Worm (Caenorhabditis elegans): Measurements from ENCODE around the gene F09G8.5.

Gene F09G8.5

ce11 chrIII:8228916-8229315, 25.9 kb upstream of the F09G8.5 start:
- TF ChIP-seq nhr-25 (tag; optimal IDR thresholded peaks at IDR 0.05) (peak; percentile 44), ztf-4 (tag; optimal IDR thresholded peaks at IDR 0.05) (no peak)

DNA sequence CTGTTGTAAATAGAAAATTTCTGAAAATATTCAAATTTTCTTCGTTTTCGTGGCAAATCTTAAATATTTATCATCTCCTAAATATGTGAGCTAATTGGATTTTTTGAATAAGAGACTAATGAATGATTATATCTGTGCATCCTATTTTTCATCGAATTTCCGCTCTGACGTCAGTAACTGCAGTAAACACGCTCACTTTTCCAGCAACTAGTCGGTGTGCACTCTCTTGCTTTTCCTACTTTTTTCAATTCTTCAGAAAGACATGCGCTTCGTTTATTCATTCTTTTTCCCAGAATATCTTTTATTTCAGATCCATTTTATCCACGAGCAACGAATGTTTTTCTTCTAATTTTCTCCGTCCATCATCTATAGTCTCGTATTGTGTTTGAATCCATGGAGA, 25.3 kb upstream of the F09G8.5 start:
- TF ChIP-seq nhr-129 (tag; optimal IDR thresholded peaks at IDR 0.05) (peak; percentile 2), F13H6.1 (tag; optimal IDR thresholded peaks at IDR 0.05) (no peak), lsy-2 (tag; optimal IDR thresholded peaks at IDR 0.05) (peak in 1 of 2 experiments; percentile 57), sem-4 (tag; optimal IDR thresholded peaks at IDR 0.05) (no peak), unc-39 (tag; optimal IDR thresholded peaks at IDR 0.05) (no peak), nhr-12 (tag; optimal IDR thresholded peaks at IDR 0.05) (no peak), nhr-77 (tag; optimal IDR thresholded peaks at IDR 0.05) (no peak), crh-2 (tag; optimal IDR thresholded peaks at IDR 0.05) (peak; percentile 42), lin-39 (tag; optimal IDR thresholded peaks at IDR 0.05) (no peak), ztf-1 (GFP tag; conservative IDR thresholded peaks at IDR 0.05) (no peak), nhr-21 (tag; optimal IDR thresholded peaks at IDR 0.05) (no peak), nhr-23 (tag; optimal IDR thresholded peaks at IDR 0.05) (no peak), mdl-1 (tag; optimal IDR thresholded peaks at IDR 0.05) (no peak), nhr-6 (tag; optimal IDR thresholded peaks at IDR 0.05) (peak; percentile 41), ceh-82 (tag; optimal IDR thresholded peaks at IDR 0.05) (no peak), sma-9 (GFP tag; optimal IDR thresholded peaks at IDR 0.05) (peak; percentile 8), sma-9 (tag; optimal IDR thresholded peaks at IDR 0.05) (no peak), aly-2 (tag; optimal IDR thresholded peaks at IDR 0.05) (no peak), C34F6.9 (tag; optimal IDR thresholded peaks at IDR 0.05) (peak; percentile 48), dmd-4 (tag; optimal IDR thresholded peaks at IDR 0.05) (no peak), skn-1 (tag; optimal IDR thresholded peaks at IDR 0.05) (no peak)

- TF ChIP-seq snpc-4 (tag; optimal IDR thresholded peaks at IDR 0.05) (no peak), nhr-23 (tag; optimal IDR thresholded peaks at IDR 0.05) (no peak), egl-27 (tag; optimal IDR thresholded peaks at IDR 0.05) (no peak), lsy-2 (tag; optimal IDR thresholded peaks at IDR 0.05) (no peak), sma-9 (GFP tag; optimal IDR thresholded peaks at IDR 0.05) (no peak), sma-9 (tag; optimal IDR thresholded peaks at IDR 0.05) (no peak), sem-4 (tag; optimal IDR thresholded peaks at IDR 0.05) (no peak)
Measured at ce11 chrIII:8232634-8233033, 22.1 kb upstream of the F09G8.5 start, which contains the start of gene henn-1. henn-1 (plus strand) TSS chrIII:8232651.

ce11 chrIII:8235358-8235757, 19.4 kb upstream of the F09G8.5 start, which contains the start of gene C02F5.14:
C02F5.14 (minus strand) TSS chrIII:8235514.
- TF ChIP-seq mbf-1 (tag; optimal IDR thresholded peaks at IDR 0.05) = no peak
- TF ChIP-seq ztf-11 (tag; optimal IDR thresholded peaks at IDR 0.05) = no peak
- no peak for TF ChIP-seq ZK546.5 (tag; optimal IDR thresholded peaks at IDR 0.05)
- TF ChIP-seq zag-1 (tag; optimal IDR thresholded peaks at IDR 0.05) = no peak
- TF ChIP-seq lsy-2 (tag; optimal IDR thresholded peaks at IDR 0.05) = no peak
- TF ChIP-seq fos-1 (tag; optimal IDR thresholded peaks at IDR 0.05) = no peak
- no peak for TF ChIP-seq nhr-23 (tag; optimal IDR thresholded peaks at IDR 0.05)
- TF ChIP-seq crh-2 (tag; optimal IDR thresholded peaks at IDR 0.05) = no peak
- TF ChIP-seq ztf-1 (GFP tag; conservative IDR thresholded peaks at IDR 0.05) = no peak
- TF ChIP-seq unc-62 (GFP tag; optimal IDR thresholded peaks at IDR 0.05) = no peak
- TF ChIP-seq lin-11 (tag; optimal IDR thresholded peaks at IDR 0.05) = no peak

- TF ChIP-seq ceh-16 (tag; optimal IDR thresholded peaks at IDR 0.05) = no peak
- TF ChIP-seq unc-39 (tag; optimal IDR thresholded peaks at IDR 0.05) = no peak
- no peak for TF ChIP-seq skn-1 (tag; optimal IDR thresholded peaks at IDR 0.05)
- no peak for TF ChIP-seq nhr-25 (tag; optimal IDR thresholded peaks at IDR 0.05)
- no peak for TF ChIP-seq snpc-4 (tag; optimal IDR thresholded peaks at IDR 0.05)
- TF ChIP-seq sma-3 (GFP tag; optimal IDR thresholded peaks at IDR 0.05) = no peak
- TF ChIP-seq aly-2 (tag; optimal IDR thresholded peaks at IDR 0.05) = no peak
- TF ChIP-seq ceh-82 (tag; optimal IDR thresholded peaks at IDR 0.05) = no peak
- TF ChIP-seq elt-3 (tag; optimal IDR thresholded peaks at IDR 0.05) = no peak
- no peak for TF ChIP-seq unc-62 (GFP tag; optimal IDR thresholded peaks at IDR 0.05)
- no peak for TF ChIP-seq nhr-237 (tag; optimal IDR thresholded peaks at IDR 0.05)
- TF ChIP-seq nhr-11 (tag; optimal IDR thresholded peaks at IDR 0.05) = no peak
- no peak for TF ChIP-seq unc-55 (GFP tag; optimal IDR thresholded peaks at IDR 0.05)
- TF ChIP-seq zag-1 (tag; optimal IDR thresholded peaks at IDR 0.05) = no peak
Measured at ce11 chrIII:8235880-8236279, 18.9 kb upstream of the F09G8.5 start, which contains the start of gene C02F5.5. C02F5.5 (plus strand) TSS chrIII:8236180.

Data from whole organism, L2 larva.